Fruit fly (Drosophila melanogaster): Measurements from ENCODE around the gene CG2104.

The CG2104 gene

dm6 chr3R:5686049-5686757, 6.9 kb downstream of the CG2104 start:
- no peak for TF ChIP-seq CG17801 (GFP tag; optimal IDR thresholded peaks at IDR 0.05; ENCODE audit: partially characterized antibody)

- TF ChIP-seq CG17801 (GFP tag; optimal IDR thresholded peaks at IDR 0.05; ENCODE audit: partially characterized antibody), result no peak
Observed at dm6 chr3R:5685269-5686048, 7.6 kb downstream of the CG2104 start, which contains the start of the genes Rab23 and plx. TSS of gene Rab23 (minus strand) at chr3R:5685434. TSS of gene plx (plus strand) at chr3R:5685855.

dm6 chr3R:5684550-5685118, 8.5 kb downstream of the CG2104 start:
- no peak for TF ChIP-seq CG17801 (GFP tag; optimal IDR thresholded peaks at IDR 0.05; ENCODE audit: partially characterized antibody)

dm6 chr3R:5682921-5683748, 10.0 kb downstream of the CG2104 start:
- no peak for TF ChIP-seq CG17801 (GFP tag; optimal IDR thresholded peaks at IDR 0.05; ENCODE audit: partially characterized antibody)

- TF ChIP-seq CG17801 (GFP tag; optimal IDR thresholded peaks at IDR 0.05; ENCODE audit: partially characterized antibody), result no peak
Observed at dm6 chr3R:5682238-5682637, 10.8 kb downstream of the CG2104 start.

dm6 chr3R:5672658-5673217, 20.3 kb downstream of the CG2104 start:
- peak; percentile 62 for TF ChIP-seq CG17801 (GFP tag; optimal IDR thresholded peaks at IDR 0.05; ENCODE audit: partially characterized antibody)

dm6 chr3R:5671795-5672657, 21.1 kb downstream of the CG2104 start:
- no peak for TF ChIP-seq CG17801 (GFP tag; optimal IDR thresholded peaks at IDR 0.05; ENCODE audit: partially characterized antibody)

- TF ChIP-seq CG17801 (GFP tag; optimal IDR thresholded peaks at IDR 0.05; ENCODE audit: partially characterized antibody), result no peak
Observed at dm6 chr3R:5671265-5671663, 21.8 kb downstream of the CG2104 start.

dm6 chr3R:5670660-5671264, 22.3 kb downstream of the CG2104 start:
- peak; percentile 30 for TF ChIP-seq CG17801 (GFP tag; optimal IDR thresholded peaks at IDR 0.05; ENCODE audit: partially characterized antibody)

dm6 chr3R:5669740-5670659, 23.1 kb downstream of the CG2104 start:
- TF ChIP-seq CG17801 (GFP tag; optimal IDR thresholded peaks at IDR 0.05; ENCODE audit: partially characterized antibody), result no peak

dm6 chr3R:5668928-5669739, 24.0 kb downstream of the CG2104 start, which contains the start of the genes Xe7 and Atg17:
TSS of gene Xe7 (minus strand) at chr3R:5669334.
TSS of gene Atg17 (plus strand) at chr3R:5669713.
- TF ChIP-seq CG17801 (GFP tag; optimal IDR thresholded peaks at IDR 0.05; ENCODE audit: partially characterized antibody), result peak; percentile 88

Measured in ovary, adult (tissue).